Fruit fly (Drosophila melanogaster) whole organism, prepupa: Measurements from ENCODE around the gene CG15390.

Source experiments
- Blimp-1 ChIP-seq: fragments of 200-800 bp; sonication (Bioruptor generic); optimal IDR thresholded peaks from 3 replicates; lab custom pipeline; 2017; ENCODE audit warnings: missing biosample characterization, missing genetic modification characterization, mild to moderate bottlenecking, moderate library complexity, missing genetic modification reagents
- CG11294 ChIP-seq: fragments of 200-800 bp; sonication (Bioruptor generic); IDR thresholded peaks from 2 replicates; pipeline ENCODE4 v1.3.6; 2022; ENCODE audit warnings: missing biosample characterization, missing genetic modification characterization
- CG6276 ChIP-seq: fragments of 200-800 bp; sonication (Bioruptor generic); optimal IDR thresholded peaks from 2 replicates; lab custom pipeline; 2017; ENCODE audit warnings: missing biosample characterization, mild to moderate bottlenecking, missing genetic modification characterization
- CG6808 ChIP-seq: fragments of 200-800 bp; sonication (Bioruptor generic); optimal IDR thresholded peaks from 3 replicates; lab custom pipeline; 2017; ENCODE audit warnings: missing biosample characterization, missing genetic modification characterization, mild to moderate bottlenecking, moderate library complexity, missing genetic modification reagents
- CG8319 ChIP-seq: fragments of 200-800 bp; sonication (Bioruptor generic); optimal IDR thresholded peaks from 3 replicates; lab custom pipeline; 2016; ENCODE audit warnings: missing biosample characterization, missing genetic modification characterization
- CG9139 ChIP-seq: fragments of 200-800 bp; sonication (Bioruptor generic); optimal IDR thresholded peaks from 3 replicates; lab custom pipeline; 2017; ENCODE audit warnings: missing biosample characterization, mild to moderate bottlenecking, missing genetic modification characterization
- Gug ChIP-seq: fragments of 200-800 bp; sonication (Bioruptor generic); IDR thresholded peaks from 2 replicates; pipeline ENCODE4 v1.3.6; 2022; ENCODE audit warnings: missing biosample characterization, missing genetic modification characterization
- Hr39 ChIP-seq: fragments of 200-800 bp; sonication (Bioruptor generic); optimal IDR thresholded peaks from 2 replicates; lab custom pipeline; 2016; ENCODE audit warnings: missing biosample characterization, missing genetic modification characterization
- Lpt ChIP-seq: fragments of 200-800 bp; sonication (Bioruptor generic); optimal IDR thresholded peaks from 3 replicates; lab custom pipeline; 2016; ENCODE audit warnings: missing biosample characterization, missing genetic modification characterization
- fd85E ChIP-seq: fragments of 200-800 bp; sonication (Bioruptor generic); optimal IDR thresholded peaks from 3 replicates; lab custom pipeline; 2016; ENCODE audit warnings: missing biosample characterization, missing genetic modification characterization
- spab ChIP-seq: fragments of 200-800 bp; sonication (Bioruptor generic); optimal IDR thresholded peaks from 2 replicates; lab custom pipeline; 2017; ENCODE audit warnings: missing biosample characterization, mild to moderate bottlenecking, missing genetic modification characterization, missing genetic modification reagents
- vri ChIP-seq: fragments of 200-800 bp; sonication (Bioruptor generic); optimal IDR thresholded peaks from 3 replicates; lab custom pipeline; 2016; ENCODE audit warnings: missing biosample characterization, mild to moderate bottlenecking, missing genetic modification characterization

DNA sequence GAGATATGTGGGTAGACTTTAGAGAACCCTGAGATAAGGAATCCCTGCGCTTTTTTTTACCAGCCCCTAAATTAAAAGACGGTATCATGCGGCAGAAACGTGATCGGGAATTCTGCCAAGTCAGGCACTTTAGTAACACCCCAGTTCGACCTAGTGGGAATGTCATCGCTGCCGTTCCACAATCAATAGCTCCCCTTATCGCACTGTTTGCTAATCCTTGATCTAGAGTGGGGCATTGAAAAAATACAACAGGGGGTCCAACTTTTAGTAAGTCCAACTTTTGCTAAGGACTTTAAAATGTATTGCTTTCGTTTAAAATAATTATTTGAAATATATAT, 2.4 kb upstream of the CG15390 start:
- TF ChIP-seq vri (GFP tag; lab: Kevin White, UChicago) (peak; percentile 29), CG8319 (GFP tag; lab: Kevin White, UChicago) (no peak), Gug (GFP tag; lab: Robert Waterston, UW) (no peak), fd85E (GFP tag; lab: Kevin White, UChicago) (no peak), Hr39 (GFP tag; lab: Kevin White, UChicago) (no peak), CG9139 (GFP tag; lab: Kevin White, UChicago) (no peak), CG6808 (GFP tag; lab: Kevin White, UChicago) (no peak), CG6276 (GFP tag; lab: Kevin White, UChicago) (no peak), spab (GFP tag; lab: Kevin White, UChicago) (no peak), CG11294 (GFP tag; lab: Robert Waterston, UW) (no peak), Blimp-1 (GFP tag; lab: Kevin White, UChicago) (no peak), Lpt (GFP tag; lab: Kevin White, UChicago) (no peak)
